Worm (Caenorhabditis elegans) whole organism, early embryonic: ENCODE results near the gene C39B10.4.

Source experiments
- B0310.2 ChIP-seq: sonication (generic microtip); optimal IDR thresholded peaks from 2 replicates; lab custom pipeline; 2016; ENCODE audit warnings: mild to moderate bottlenecking, missing genetic modification characterization, missing compliant biosample characterization
- aly-1 ChIP-seq: sonication (generic microtip); optimal IDR thresholded peaks from 2 replicates; lab custom pipeline; 2016; ENCODE audit warnings: missing genetic modification characterization, missing compliant biosample characterization
- ama-1 ChIP-seq: fragments of 150-350 bp; optimal IDR thresholded peaks from 2 replicates; lab custom pipeline; 2014
- ceh-13 ChIP-seq: fragments of 200-800 bp; sonication (Bioruptor generic); optimal IDR thresholded peaks from 2 replicates; lab custom pipeline; 2018; ENCODE audit warnings: mild to moderate bottlenecking, missing genetic modification characterization, missing compliant biosample characterization
- ceh-36 ChIP-seq: sonication (generic microtip); optimal IDR thresholded peaks from 2 replicates; lab custom pipeline; 2016; ENCODE audit warnings: missing genetic modification characterization, inconsistent platforms, missing compliant biosample characterization
- ets-7 ChIP-seq: sonication (generic microtip); optimal IDR thresholded peaks from 2 replicates; lab custom pipeline; 2016; ENCODE audit warnings: missing genotype, missing genetic modification characterization, missing compliant biosample characterization
- flt-1 ChIP-seq: fragments of 200-800 bp; sonication (Bioruptor generic); IDR thresholded peaks from 2 replicates; pipeline ENCODE4 v1.3.6; 2022; ENCODE audit warnings: missing genetic modification characterization, missing compliant biosample characterization
- hmg-4 ChIP-seq: fragments of 200-800 bp; sonication (Bioruptor generic); optimal IDR thresholded peaks from 2 replicates; lab custom pipeline; 2018; ENCODE audit warnings: mild to moderate bottlenecking, missing genetic modification characterization, missing compliant biosample characterization
- hnd-1 ChIP-seq: sonication (generic microtip); optimal IDR thresholded peaks from 2 replicates; lab custom pipeline; 2016; ENCODE audit warnings: missing genetic modification characterization, missing compliant biosample characterization
- scrt-1 ChIP-seq: fragments of 200-800 bp; sonication (Bioruptor generic); IDR thresholded peaks from 2 replicates; pipeline ENCODE4 v1.3.6; 2022; ENCODE audit warnings: missing genetic modification characterization, missing compliant biosample characterization
- sea-1 ChIP-seq: fragments of 200-800 bp; sonication (Bioruptor generic); conservative IDR thresholded peaks from 2 replicates; pipeline ENCODE4 v1.3.6; 2022; ENCODE audit warnings: missing genetic modification characterization, missing compliant biosample characterization
- tbx-11 ChIP-seq: fragments of 200-800 bp; sonication (Bioruptor generic); IDR thresholded peaks from 2 replicates; pipeline ENCODE4 v1.3.6; 2022; ENCODE audit warnings: missing genetic modification characterization, missing compliant biosample characterization
- tbx-37 ChIP-seq: fragments of 200-800 bp; sonication (Bioruptor generic); conservative IDR thresholded peaks from 2 replicates; pipeline ENCODE4 v1.3.6; 2022; ENCODE audit warnings: missing genetic modification reagents, missing genetic modification characterization, missing compliant biosample characterization
- tra-4 ChIP-seq: sonication (generic microtip); optimal IDR thresholded peaks from 2 replicates; lab custom pipeline; 2017; ENCODE audit warnings: missing genetic modification characterization, missing compliant biosample characterization

DNA sequence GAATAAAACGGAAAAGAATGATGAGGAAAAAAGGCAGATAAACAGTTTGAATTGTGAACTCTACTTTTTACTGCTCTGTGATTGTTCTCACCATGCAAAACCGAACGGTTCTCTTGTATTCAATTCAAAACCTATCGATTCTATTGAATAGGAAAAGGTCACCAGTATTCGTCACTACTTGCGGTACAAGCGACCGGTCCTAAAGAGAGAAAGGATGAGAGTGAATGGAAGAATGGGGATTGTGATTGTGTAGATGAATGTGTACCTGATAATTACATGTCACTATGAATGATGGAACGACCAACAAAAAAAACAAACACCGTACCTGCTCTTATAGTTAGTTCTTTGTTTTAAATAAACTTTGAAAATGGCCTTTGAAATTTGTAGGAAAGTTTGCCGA lies 12.0 kb upstream of the C39B10.4 start:
- TF ChIP-seq B0310.2, result no peak
- TF ChIP-seq tbx-37 (GFP tag; lab: Robert Waterston, UW), result no peak
- TF ChIP-seq ama-1 (lab: Kevin White, UChicago), result no peak
- TF ChIP-seq scrt-1 (GFP tag; lab: Robert Waterston, UW), result no peak
- no peak for TF ChIP-seq aly-1 (tag; lab: Kevin White, UChicago)
- TF ChIP-seq ceh-13 (GFP tag; lab: Kevin White, UChicago), result no peak
- TF ChIP-seq sea-1 (GFP tag; lab: Robert Waterston, UW), result no peak
- TF ChIP-seq flt-1, result no peak
- no peak for TF ChIP-seq ceh-36 (tag; lab: Kevin White, UChicago)
- TF ChIP-seq hmg-4 (GFP tag; lab: Kevin White, UChicago), result no peak
- TF ChIP-seq tra-4 (tag; lab: Kevin White, UChicago), result no peak
- TF ChIP-seq tbx-11 (GFP tag; lab: Robert Waterston, UW), result no peak
- TF ChIP-seq hnd-1, result no peak
- TF ChIP-seq ets-7 (tag; lab: Kevin White, UChicago), result no peak
